Worm (Caenorhabditis elegans) whole organism, late embryonic: ENCODE measurements around the gene F46G10.4.

Source experiments
- C08G9.2 ChIP-seq: sonication (generic microtip); optimal IDR thresholded peaks from 2 replicates; lab custom pipeline; 2016; ENCODE audit warnings: mild to moderate bottlenecking, missing genetic modification characterization, moderate library complexity, missing compliant biosample characterization
- T23F11.4 ChIP-seq: fragments of 200-800 bp; sonication (Bioruptor generic); optimal IDR thresholded peaks from 2 replicates; lab custom pipeline; 2018; ENCODE audit warnings: mild to moderate bottlenecking, missing genetic modification characterization, missing compliant biosample characterization
- ahr-1 ChIP-seq: sonication (generic microtip); optimal IDR thresholded peaks from 2 replicates; lab custom pipeline; 2016; ENCODE audit warnings: missing genetic modification characterization, missing compliant biosample characterization
- ama-1 ChIP-seq: fragments of 150-350 bp; optimal IDR thresholded peaks from 2 replicates; lab custom pipeline; 2014
- ceh-14 ChIP-seq: sonication (generic microtip); optimal IDR thresholded peaks from 2 replicates; lab custom pipeline; 2016; ENCODE audit warnings: missing genotype, missing genetic modification characterization, missing compliant biosample characterization
- ceh-2 ChIP-seq: sonication (generic microtip); optimal IDR thresholded peaks from 2 replicates; lab custom pipeline; 2016; ENCODE audit warnings: missing genotype, missing genetic modification characterization, missing compliant biosample characterization
- ceh-24 ChIP-seq: sonication (generic microtip); optimal IDR thresholded peaks from 2 replicates; lab custom pipeline; 2016; ENCODE audit warnings: mild to moderate bottlenecking, missing genetic modification characterization, missing compliant biosample characterization
- ceh-31 ChIP-seq: sonication (generic microtip); optimal IDR thresholded peaks from 2 replicates; lab custom pipeline; 2016; ENCODE audit warnings: missing genetic modification characterization, missing compliant biosample characterization
- ceh-48 ChIP-seq: sonication (generic microtip); optimal IDR thresholded peaks from 2 replicates; lab custom pipeline; 2016; ENCODE audit warnings: missing genetic modification characterization, inconsistent platforms, missing compliant biosample characterization
- ceh-9 ChIP-seq: sonication (generic microtip); optimal IDR thresholded peaks from 2 replicates; lab custom pipeline; 2016; ENCODE audit warnings: mild to moderate bottlenecking, missing genetic modification characterization, inconsistent platforms, missing compliant biosample characterization
- dmd-4 ChIP-seq: sonication (generic microtip); optimal IDR thresholded peaks from 2 replicates; lab custom pipeline; 2016; ENCODE audit warnings: borderline replicate concordance, missing genetic modification characterization, missing compliant biosample characterization
- dve-1 ChIP-seq: sonication (generic microtip); optimal IDR thresholded peaks from 2 replicates; lab custom pipeline; 2017; ENCODE audit warnings: antibody characterized with exemption, mild to moderate bottlenecking, missing genetic modification characterization, missing compliant biosample characterization
- elt-4 ChIP-seq: sonication (generic microtip); optimal IDR thresholded peaks from 2 replicates; lab custom pipeline; 2016; ENCODE audit warnings: missing genetic modification characterization, missing compliant biosample characterization
- eyg-1 ChIP-seq: sonication (generic microtip); optimal IDR thresholded peaks from 2 replicates; lab custom pipeline; 2016; ENCODE audit warnings: missing genotype, missing genetic modification characterization, missing compliant biosample characterization
- fax-1 ChIP-seq: sonication (generic microtip); optimal IDR thresholded peaks from 2 replicates; lab custom pipeline; 2016; ENCODE audit warnings: missing genotype, missing genetic modification characterization, missing compliant biosample characterization
- fkh-10 ChIP-seq: fragments of 150-350 bp; optimal IDR thresholded peaks from 2 replicates; lab custom pipeline; 2014; ENCODE audit warnings: missing biosample characterization, missing genetic modification reagents, missing genetic modification characterization
- fkh-6 ChIP-seq: sonication (generic microtip); optimal IDR thresholded peaks from 2 replicates; lab custom pipeline; 2016; ENCODE audit warnings: missing genetic modification characterization, missing compliant biosample characterization
- gmeb-2 ChIP-seq: sonication (generic microtip); optimal IDR thresholded peaks from 2 replicates; lab custom pipeline; 2016; ENCODE audit warnings: missing genetic modification characterization, inconsistent platforms, missing compliant biosample characterization
- hlh-13 ChIP-seq: fragments of 200-800 bp; sonication (Bioruptor generic); optimal IDR thresholded peaks from 2 replicates; lab custom pipeline; 2018; ENCODE audit warnings: mild to moderate bottlenecking, missing genetic modification characterization, missing compliant biosample characterization
- hlh-15 ChIP-seq: sonication (generic microtip); optimal IDR thresholded peaks from 2 replicates; lab custom pipeline; 2016; ENCODE audit warnings: missing genetic modification characterization, missing compliant biosample characterization
- hlh-30 ChIP-seq: sonication (generic microtip); optimal IDR thresholded peaks from 2 replicates; lab custom pipeline; 2017; ENCODE audit warnings: antibody characterized with exemption, missing genetic modification characterization, missing compliant biosample characterization; ENCODE audit not compliant: insufficient read depth
- hlh-6 ChIP-seq: sonication (generic microtip); optimal IDR thresholded peaks from 2 replicates; lab custom pipeline; 2016; ENCODE audit warnings: missing genotype, missing genetic modification characterization, missing compliant biosample characterization
- lim-6 ChIP-seq: sonication (generic microtip); optimal IDR thresholded peaks from 2 replicates; lab custom pipeline; 2016; ENCODE audit warnings: missing genetic modification characterization, missing compliant biosample characterization
- mec-3 ChIP-seq: sonication (generic microtip); optimal IDR thresholded peaks from 2 replicates; lab custom pipeline; 2016; ENCODE audit warnings: borderline replicate concordance, missing genetic modification characterization, missing compliant biosample characterization
- nfya-1 ChIP-seq: sonication (generic microtip); optimal IDR thresholded peaks from 2 replicates; lab custom pipeline; 2017; ENCODE audit warnings: missing genetic modification characterization, mild to moderate bottlenecking, missing compliant biosample characterization, antibody characterized with exemption, moderate library complexity
- nhr-11 ChIP-seq: fragments of 150-350 bp; optimal IDR thresholded peaks from 2 replicates; lab custom pipeline; 2014; ENCODE audit warnings: missing biosample characterization, missing genetic modification characterization
- npax-4 ChIP-seq: sonication (generic microtip); optimal IDR thresholded peaks from 2 replicates; lab custom pipeline; 2016; ENCODE audit warnings: missing genetic modification characterization, missing compliant biosample characterization
- odd-2 ChIP-seq: sonication (generic microtip); optimal IDR thresholded peaks from 2 replicates; lab custom pipeline; 2017; ENCODE audit warnings: antibody characterized with exemption, mild to moderate bottlenecking, missing genetic modification characterization, missing compliant biosample characterization
- pat-9 ChIP-seq: fragments of 200-800 bp; sonication (Bioruptor generic); optimal IDR thresholded peaks from 2 replicates; lab custom pipeline; 2018; ENCODE audit warnings: mild to moderate bottlenecking, missing genetic modification characterization, moderate library complexity, missing compliant biosample characterization
- pha-2 ChIP-seq: sonication (generic microtip); optimal IDR thresholded peaks from 2 replicates; lab custom pipeline; 2017; ENCODE audit warnings: mild to moderate bottlenecking, missing genetic modification characterization, missing compliant biosample characterization
- pha-4 ChIP-seq: fragments of 150-350 bp; optimal IDR thresholded peaks from 2 replicates; lab custom pipeline; 2018; ENCODE audit warnings: missing biosample characterization, missing genetic modification reagents, missing genetic modification characterization
- pqm-1 ChIP-seq: sonication (generic microtip); optimal IDR thresholded peaks from 2 replicates; lab custom pipeline; 2016; ENCODE audit warnings: missing genetic modification characterization, missing compliant biosample characterization
- ref-2 ChIP-seq: sonication (generic microtip); optimal IDR thresholded peaks from 2 replicates; lab custom pipeline; 2016; ENCODE audit warnings: missing genetic modification characterization, missing compliant biosample characterization
- rnt-1 ChIP-seq: sonication (generic microtip); optimal IDR thresholded peaks from 2 replicates; lab custom pipeline; 2016; ENCODE audit warnings: missing genetic modification characterization, missing compliant biosample characterization
- tbx-7 ChIP-seq: sonication (generic microtip); optimal IDR thresholded peaks from 2 replicates; lab custom pipeline; 2016; ENCODE audit warnings: missing genotype, missing genetic modification characterization, missing compliant biosample characterization
- unc-3 ChIP-seq, 2 experiments: fragments of 200-800 bp in 1 of 2; sonication (Bioruptor generic) in 1 of 2; sonication (generic microtip) in 1 of 2; conservative IDR thresholded peaks in 1 of 2; optimal IDR thresholded peaks in 1 of 2; 2 replicates each; pipeline versions ENCODE4 v1.3.6 to Lab custom; 2016 to 2022; ENCODE audit warnings: missing compliant biosample characterization in 2 of 2, missing genetic modification characterization in 2 of 2, missing genetic modification reagents in 1 of 2
- unc-42 ChIP-seq: sonication (generic microtip); optimal IDR thresholded peaks from 2 replicates; lab custom pipeline; 2016; ENCODE audit warnings: missing genotype, missing genetic modification characterization, missing compliant biosample characterization
- unc-55 ChIP-seq: sonication (generic microtip); optimal IDR thresholded peaks from 2 replicates; lab custom pipeline; 2017; ENCODE audit warnings: missing biosample characterization, missing genetic modification reagents, missing genetic modification characterization
- unc-86 ChIP-seq: sonication (generic microtip); optimal IDR thresholded peaks from 2 replicates; lab custom pipeline; 2016; ENCODE audit warnings: missing genetic modification characterization, missing compliant biosample characterization

F46G10.4 gene

DNA sequence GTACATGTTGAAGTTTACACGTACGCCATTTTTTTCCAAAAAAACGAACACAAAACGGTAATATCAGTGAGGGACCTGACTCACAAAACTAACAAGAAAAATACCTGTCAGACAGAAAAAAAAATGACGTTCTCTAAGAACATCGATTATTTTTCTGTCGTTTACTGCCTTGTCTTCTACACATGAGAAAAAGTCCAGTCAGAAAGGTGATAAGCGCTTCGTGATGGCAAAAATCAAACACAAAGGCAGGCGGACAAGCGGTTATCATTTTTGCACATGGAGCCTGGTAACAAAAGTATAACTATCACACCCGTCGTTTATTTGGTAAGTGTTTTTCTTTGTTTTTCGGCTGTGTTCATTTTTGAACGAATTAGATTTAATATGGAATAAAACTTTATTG is at the start of gene F46G10.4:
TSS of gene F46G10.4 (plus strand) at position 212 of the 400 bp plus-strand sequence.
- TF ChIP-seq pha-4 = no peak
- TF ChIP-seq odd-2 (tag; lab: Kevin White, UChicago) = no peak
- TF ChIP-seq gmeb-2 (tag; lab: Kevin White, UChicago) = no peak

DNA sequence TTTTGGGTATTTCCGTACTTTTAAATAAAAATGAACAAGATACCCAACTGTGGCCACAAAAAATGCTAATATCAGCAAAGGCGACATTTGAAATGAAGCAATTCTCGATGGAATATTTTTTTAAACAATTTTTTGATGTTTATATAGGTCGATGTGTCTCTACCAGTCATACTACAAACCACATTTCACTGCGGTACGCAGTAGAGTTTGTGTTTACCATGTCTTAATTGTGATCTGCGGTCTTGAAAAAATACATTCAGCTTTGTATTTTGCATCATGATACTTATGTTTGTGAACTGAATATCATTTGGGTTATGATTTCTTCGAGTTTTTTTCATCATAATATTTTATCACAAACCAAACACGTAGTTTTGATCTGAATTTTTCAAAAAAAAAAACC is 49.8 kb upstream of the F46G10.4 start, which contains the start of gene cyp-14A4:
TSS of gene cyp-14A4 (minus strand) at position 107 of the 400 bp plus-strand sequence.
- TF ChIP-seq hlh-30 (tag; lab: Kevin White, UChicago) (no peak), elt-4 (no peak), dmd-4 (tag; lab: Kevin White, UChicago) (no peak), unc-3 (GFP tag; conservative IDR thresholded peaks at IDR 0.05; lab: Robert Waterston, UW) (no peak), unc-3 (tag; optimal IDR thresholded peaks at IDR 0.05; lab: Kevin White, UChicago) (no peak), unc-55 (no peak), tbx-7 (tag; lab: Kevin White, UChicago) (no peak), ceh-9 (tag; lab: Kevin White, UChicago) (no peak), ama-1 (lab: Kevin White, UChicago) (no peak), npax-4 (tag; lab: Kevin White, UChicago) (no peak), ceh-31 (tag; lab: Kevin White, UChicago) (no peak), odd-2 (tag; lab: Kevin White, UChicago) (no peak), nfya-1 (tag; lab: Kevin White, UChicago) (no peak), unc-86 (tag; lab: Kevin White, UChicago) (no peak), hlh-6 (tag; lab: Kevin White, UChicago) (no peak), eyg-1 (tag; lab: Kevin White, UChicago) (no peak), lim-6 (tag; lab: Kevin White, UChicago) (no peak), rnt-1 (tag; lab: Kevin White, UChicago) (no peak), fkh-10 (GFP tag; lab: Kevin White, UChicago) (no peak), fax-1 (no peak)

DNA sequence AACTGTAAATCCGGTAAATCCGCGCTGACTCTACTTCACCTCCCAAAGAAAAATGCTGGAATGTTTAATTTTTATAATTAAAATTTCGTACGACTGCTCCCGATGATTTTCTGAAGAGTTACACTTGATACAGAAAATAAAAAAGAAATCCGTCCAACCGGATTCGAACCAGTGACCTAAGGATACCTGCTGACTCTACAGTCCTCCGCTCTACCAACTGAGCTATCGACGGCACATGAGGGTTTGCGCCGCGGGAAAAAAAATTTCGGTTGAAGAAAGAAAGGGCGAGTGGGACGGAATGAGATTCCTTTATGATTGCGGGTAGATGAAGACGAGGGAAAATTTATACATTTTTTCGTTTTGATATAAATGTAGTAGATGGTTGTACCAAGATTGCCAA is 49.2 kb upstream of the F46G10.4 start:
- TF ChIP-seq mec-3 (tag; lab: Kevin White, UChicago) (no peak), dve-1 (no peak), T23F11.4 (GFP tag; lab: Kevin White, UChicago) (no peak), nhr-11 (tag; lab: Kevin White, UChicago) (no peak), rnt-1 (tag; lab: Kevin White, UChicago) (no peak), npax-4 (tag; lab: Kevin White, UChicago) (no peak), fkh-10 (GFP tag; lab: Kevin White, UChicago) (no peak), hlh-15 (tag; lab: Kevin White, UChicago) (no peak)
- TF ChIP-seq, all 69 proteins: peak for 0

DNA sequence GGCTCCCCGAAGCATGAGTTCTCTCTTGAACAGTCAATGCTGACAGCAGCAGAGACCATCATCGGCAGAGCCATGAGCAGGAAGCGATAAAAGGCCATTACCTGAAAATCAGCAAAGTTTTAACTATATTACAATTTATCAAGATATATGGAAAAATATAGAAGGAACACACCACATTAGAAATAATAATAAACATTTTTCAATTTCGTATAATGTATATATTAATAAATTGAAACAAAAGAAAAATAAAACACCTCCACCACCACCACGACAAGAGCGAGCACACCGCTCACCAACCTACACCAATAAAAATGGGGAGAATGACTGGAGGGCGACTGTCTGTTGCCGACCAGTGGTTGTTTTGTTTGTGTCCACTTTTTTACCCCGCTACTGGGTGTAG is 47.3 kb upstream of the F46G10.4 start, which contains the start of gene R04D3.2:
TSS of gene R04D3.2 (minus strand) at position 101 of the 400 bp plus-strand sequence.
- TF ChIP-seq ahr-1 (tag; lab: Kevin White, UChicago) = no peak

DNA sequence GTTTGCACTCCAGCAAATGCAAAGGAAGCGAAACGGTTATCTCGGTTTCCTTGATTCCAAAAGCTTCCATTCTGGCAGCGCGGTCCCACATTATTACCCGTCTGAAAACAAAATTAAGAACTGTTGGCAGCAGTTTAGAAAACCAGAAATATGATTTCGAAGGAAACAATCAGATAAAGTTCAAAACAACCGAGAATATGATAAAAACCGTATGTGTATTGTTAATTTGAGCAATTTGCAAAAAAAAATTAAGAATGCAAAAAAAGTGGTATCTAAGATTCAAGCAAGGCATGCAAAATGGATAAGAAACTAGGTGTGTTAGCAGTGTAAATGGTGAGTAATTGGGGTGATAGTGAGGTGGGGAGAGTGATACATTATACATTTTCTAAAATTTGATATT is 45.1 kb upstream of the F46G10.4 start, which contains the start of gene R04D3.4:
TSS of gene R04D3.4 (minus strand) at position 101 of the 400 bp plus-strand sequence.
- TF ChIP-seq C08G9.2 (tag; lab: Kevin White, UChicago) (no peak), lim-6 (tag; lab: Kevin White, UChicago) (no peak), fkh-6 (tag; lab: Kevin White, UChicago) (no peak), ceh-14 (no peak), ceh-9 (tag; lab: Kevin White, UChicago) (no peak), pha-2 (tag; lab: Kevin White, UChicago) (no peak)

DNA sequence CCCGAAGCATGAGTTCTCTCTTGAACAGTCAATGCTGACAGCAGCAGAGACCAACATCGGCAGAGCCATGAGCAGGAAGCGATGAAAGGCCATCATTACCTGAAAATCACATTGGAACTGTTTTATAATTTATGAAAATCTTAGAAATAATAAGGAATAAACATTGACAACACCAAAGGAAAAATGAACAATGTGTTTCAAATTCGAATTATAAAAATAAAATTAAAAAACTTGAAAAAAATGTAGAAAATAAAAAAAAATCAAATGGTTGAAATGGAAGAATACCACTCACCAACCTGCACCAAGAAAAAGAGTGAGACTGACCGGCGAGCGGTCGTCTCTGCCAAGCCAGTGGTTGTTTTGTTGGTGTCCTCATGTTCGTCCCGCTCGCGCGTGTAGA is 43.3 kb upstream of the F46G10.4 start, which contains the start of gene R04D3.3:
TSS of gene R04D3.3 (minus strand) at position 101 of the 400 bp plus-strand sequence.
- TF ChIP-seq pat-9 (tag; lab: Kevin White, UChicago) (no peak), ceh-48 (no peak), nhr-11 (tag; lab: Kevin White, UChicago) (no peak), pqm-1 (tag; lab: Kevin White, UChicago) (no peak), hlh-6 (tag; lab: Kevin White, UChicago) (no peak), ceh-2 (no peak), ceh-24 (tag; lab: Kevin White, UChicago) (no peak), unc-42 (tag; lab: Kevin White, UChicago) (no peak), ref-2 (tag; lab: Kevin White, UChicago) (no peak), ahr-1 (tag; lab: Kevin White, UChicago) (no peak), hlh-13 (GFP tag; lab: Kevin White, UChicago) (no peak)
